Fruit fly (Drosophila melanogaster) whole organism, embryonic: ENCODE measurements around the gene CG10587.

Experiments used
- Antp ChIP-seq: fragments of 200-800 bp; sonication (Bioruptor generic); optimal IDR thresholded peaks from 3 replicates; lab custom pipeline; 2016; ENCODE audit warnings: missing biosample characterization, missing genetic modification characterization
- Awh ChIP-seq: fragments of 200-800 bp; sonication (Bioruptor generic); IDR thresholded peaks from 2 replicates; pipeline ENCODE4, ENCODE4 v1.3.6; 2022; ENCODE audit warnings: missing biosample characterization, missing genetic modification characterization
- Bgb ChIP-seq: fragments of 200-800 bp; sonication (Bioruptor generic); IDR thresholded peaks from 2 replicates; pipeline ENCODE4 v1.3.6; 2022; ENCODE audit warnings: missing biosample characterization, missing genetic modification characterization; ENCODE audit not compliant: partially characterized antibody
- Bteb2 ChIP-seq: fragments of 200-800 bp; sonication (Bioruptor generic); optimal IDR thresholded peaks from 2 replicates; lab custom pipeline; 2016; ENCODE audit warnings: missing biosample characterization, missing genetic modification characterization
- CG10147 ChIP-seq: fragments of 200-800 bp; sonication (Bioruptor generic); optimal IDR thresholded peaks from 2 replicates; lab custom pipeline; 2019; ENCODE audit warnings: missing biosample characterization, mild to moderate bottlenecking, missing genetic modification characterization, moderate library complexity
- CG14441 ChIP-seq: fragments of 200-800 bp; sonication (Bioruptor generic); IDR thresholded peaks from 2 replicates; pipeline ENCODE4 v1.3.6; 2022; ENCODE audit warnings: missing biosample characterization, missing genetic modification characterization
- CG15073 ChIP-seq: fragments of 200-800 bp; sonication (Bioruptor generic); optimal IDR thresholded peaks from 2 replicates; lab custom pipeline; 2016; ENCODE audit warnings: missing biosample characterization, missing genetic modification characterization
- CG15479 ChIP-seq: fragments of 200-800 bp; sonication (Bioruptor generic); optimal IDR thresholded peaks from 3 replicates; lab custom pipeline; 2019; ENCODE audit warnings: missing biosample characterization, mild to moderate bottlenecking, missing genetic modification characterization, moderate library complexity
- CG17359 ChIP-seq: fragments of 200-800 bp; sonication (Bioruptor generic); optimal IDR thresholded peaks from 3 replicates; lab custom pipeline; 2018; ENCODE audit warnings: missing biosample characterization, mild to moderate bottlenecking, missing genetic modification characterization, moderate library complexity
- CG18476 ChIP-seq: fragments of 200-800 bp; sonication (Bioruptor generic); optimal IDR thresholded peaks from 2 replicates; lab custom pipeline; 2016; ENCODE audit warnings: missing biosample characterization, mild to moderate bottlenecking, missing genetic modification characterization
- CG30431 ChIP-seq: fragments of 200-800 bp; sonication (Bioruptor generic); optimal IDR thresholded peaks from 2 replicates; lab custom pipeline; 2017; ENCODE audit warnings: missing biosample characterization, missing genetic modification characterization
- CG34224 ChIP-seq: fragments of 200-800 bp; sonication (Bioruptor generic); IDR thresholded peaks from 3 replicates; pipeline ENCODE4 v1.3.6; 2022; ENCODE audit warnings: missing biosample characterization, missing genetic modification characterization; ENCODE audit not compliant: partially characterized antibody
- CG8478 ChIP-seq: fragments of >200 bp; optimal IDR thresholded peaks from 2 replicates; lab custom pipeline; 2018
- CG8765 ChIP-seq: fragments of 200-800 bp; sonication (Bioruptor generic); IDR thresholded peaks from 2 replicates; pipeline ENCODE4 v1.3.6; 2022; ENCODE audit warnings: missing biosample characterization, missing genetic modification characterization
- CG9797 ChIP-seq: fragments of 200-800 bp; sonication (Bioruptor generic); optimal IDR thresholded peaks from 3 replicates; lab custom pipeline; 2018; ENCODE audit warnings: missing biosample characterization, mild to moderate bottlenecking, missing genetic modification characterization
- Dip3 ChIP-seq: fragments of 200-800 bp; sonication (Bioruptor generic); optimal IDR thresholded peaks from 3 replicates; lab custom pipeline; 2016; ENCODE audit warnings: missing biosample characterization, missing genetic modification characterization
- Ets97D ChIP-seq: fragments of 200-800 bp; sonication (Bioruptor generic); optimal IDR thresholded peaks from 3 replicates; lab custom pipeline; 2016; ENCODE audit warnings: missing biosample characterization, missing genetic modification characterization
- Fer2 ChIP-seq: fragments of 200-800 bp; sonication (Bioruptor generic); optimal IDR thresholded peaks from 2 replicates; lab custom pipeline; 2018; ENCODE audit warnings: missing biosample characterization, mild to moderate bottlenecking, missing genetic modification characterization, moderate library complexity
- Fer3 ChIP-seq: fragments of 200-800 bp; sonication (Bioruptor generic); optimal IDR thresholded peaks from 2 replicates; lab custom pipeline; 2018; ENCODE audit warnings: missing biosample characterization, mild to moderate bottlenecking, missing genetic modification characterization, moderate library complexity
- Gug ChIP-seq: fragments of 200-800 bp; sonication (Bioruptor generic); IDR thresholded peaks from 4 replicates; pipeline ENCODE4 v1.3.6; 2022; ENCODE audit warnings: missing biosample characterization, missing genetic modification characterization
- H15 ChIP-seq: fragments of 200-800 bp; sonication (Bioruptor generic); IDR thresholded peaks from 3 replicates; pipeline ENCODE4 v1.3.6; 2022; ENCODE audit warnings: missing biosample characterization, missing genetic modification characterization
- HLH4C ChIP-seq: fragments of 200-800 bp; sonication (Bioruptor generic); IDR thresholded peaks from 3 replicates; pipeline ENCODE4 v1.3.6; 2022; ENCODE audit warnings: missing biosample characterization, missing genetic modification characterization; ENCODE audit not compliant: partially characterized antibody
- Hr51 ChIP-seq, 2 experiments: fragments of 200-800 bp; sonication (Bioruptor generic); optimal IDR thresholded peaks; 2 replicates in 1 of 2; 3 replicates in 1 of 2; lab custom pipeline; 2016 to 2018; ENCODE audit warnings: missing biosample characterization in 2 of 2, missing genetic modification characterization in 2 of 2, mild to moderate bottlenecking in 1 of 2, moderate library complexity in 1 of 2
- Lhr ChIP-seq: fragments of 200-800 bp; sonication (Bioruptor generic); optimal IDR thresholded peaks from 3 replicates; lab custom pipeline; 2017; ENCODE audit warnings: mild to moderate bottlenecking, missing biosample characterization, missing genetic modification reagents, missing genetic modification characterization
- Lim3 ChIP-seq: fragments of 200-800 bp; sonication (Bioruptor generic); IDR thresholded peaks from 2 replicates; pipeline ENCODE4 v1.3.6; 2022; ENCODE audit warnings: missing biosample characterization, missing genetic modification characterization
- MTF-1 ChIP-seq: fragments of 200-800 bp; sonication (Bioruptor generic); optimal IDR thresholded peaks from 2 replicates; lab custom pipeline; 2018; ENCODE audit warnings: missing biosample characterization, mild to moderate bottlenecking, missing genetic modification characterization, borderline replicate concordance
- NC2β ChIP-seq: fragments of 200-800 bp; sonication (Bioruptor generic); optimal IDR thresholded peaks from 2 replicates; lab custom pipeline; 2016; ENCODE audit warnings: missing biosample characterization, missing genetic modification characterization
- Nf-YC ChIP-seq: fragments of 200-800 bp; optimal IDR thresholded peaks from 3 replicates; lab custom pipeline; 2019; ENCODE audit warnings: missing biosample characterization, mild to moderate bottlenecking, missing genetic modification characterization, moderate library complexity
- PHDP ChIP-seq: fragments of 200-800 bp; sonication (Bioruptor generic); optimal IDR thresholded peaks from 3 replicates; lab custom pipeline; 2018; ENCODE audit warnings: missing biosample characterization, mild to moderate bottlenecking, missing genetic modification characterization, moderate library complexity
- Pdp1 ChIP-seq, 2 experiments: fragments of 200-800 bp; sonication (Bioruptor generic); optimal IDR thresholded peaks; 3 replicates each; lab custom pipeline; 2016; ENCODE audit warnings: missing biosample characterization in 2 of 2, missing genetic modification characterization in 2 of 2, mild to moderate bottlenecking in 1 of 2, moderate library complexity in 1 of 2
- Rx ChIP-seq: fragments of 200-800 bp; sonication (Bioruptor generic); IDR thresholded peaks from 2 replicates; pipeline ENCODE4 v1.3.6; 2022; ENCODE audit warnings: missing biosample characterization, missing genetic modification characterization
- Sin3A ChIP-seq: fragments of >200 bp; optimal IDR thresholded peaks from 2 replicates; lab custom pipeline; 2018
- Stat92E ChIP-seq, 3 experiments: fragments of >200 bp in 2 of 3; fragments of 200-800 bp in 1 of 3; sonication (Bioruptor generic) in 1 of 3; optimal IDR thresholded peaks; 2 replicates each; lab custom pipeline; 2017 to 2019; ENCODE audit warnings: missing biosample characterization in 3 of 3, missing genetic modification characterization in 3 of 3, mild to moderate bottlenecking in 1 of 3, moderate library complexity in 1 of 3
- ab ChIP-seq: fragments of 200-800 bp; sonication (Bioruptor generic); optimal IDR thresholded peaks from 2 replicates; lab custom pipeline; 2016; ENCODE audit warnings: missing biosample characterization, missing genetic modification characterization
- aop ChIP-seq: fragments of 200-800 bp; sonication (Bioruptor generic); IDR thresholded peaks from 2 replicates; pipeline ENCODE4 v1.3.6; 2022; ENCODE audit warnings: missing biosample characterization, missing genetic modification characterization
- ara ChIP-seq: fragments of 200-800 bp; sonication (Bioruptor generic); IDR thresholded peaks from 2 replicates; pipeline ENCODE4 v1.3.6; 2022; ENCODE audit warnings: missing biosample characterization, missing genetic modification characterization
- btn ChIP-seq: fragments of 200-800 bp; sonication (Bioruptor generic); optimal IDR thresholded peaks from 2 replicates; lab custom pipeline; 2016; ENCODE audit warnings: missing biosample characterization, missing genetic modification characterization
- dati ChIP-seq: fragments of 200-800 bp; sonication (Bioruptor generic); IDR thresholded peaks from 2 replicates; pipeline ENCODE4 v1.3.6; 2022; ENCODE audit warnings: missing biosample characterization, missing genetic modification characterization
- gfzf ChIP-seq: fragments of 200-800 bp; sonication (Bioruptor generic); optimal IDR thresholded peaks from 2 replicates; lab custom pipeline; 2016; ENCODE audit warnings: missing biosample characterization, mild to moderate bottlenecking, missing genetic modification characterization, moderate library complexity
- h ChIP-seq: fragments of >200 bp; optimal IDR thresholded peaks from 2 replicates; lab custom pipeline; 2017
- inv ChIP-seq: fragments of 200-800 bp; sonication (Bioruptor generic); IDR thresholded peaks from 2 replicates; pipeline ENCODE4 v1.3.6; 2022; ENCODE audit warnings: missing biosample characterization, missing genetic modification characterization; ENCODE audit not compliant: partially characterized antibody
- jumu ChIP-seq: fragments of 200-800 bp; sonication (Bioruptor generic); optimal IDR thresholded peaks from 3 replicates; lab custom pipeline; 2016; ENCODE audit warnings: missing biosample characterization, missing genetic modification characterization
- nom ChIP-seq: fragments of 200-800 bp; sonication (Bioruptor generic); optimal IDR thresholded peaks from 2 replicates; lab custom pipeline; 2017; ENCODE audit warnings: missing biosample characterization, missing genetic modification characterization, mild to moderate bottlenecking, moderate library complexity, missing genetic modification reagents
- onecut ChIP-seq: fragments of 200-800 bp; sonication (Bioruptor generic); IDR thresholded peaks from 2 replicates; pipeline ENCODE4 v1.3.6; 2022; ENCODE audit warnings: missing biosample characterization, missing genetic modification characterization
- schlank ChIP-seq: fragments of 200-800 bp; sonication (Bioruptor generic); optimal IDR thresholded peaks from 2 replicates; lab custom pipeline; 2018; ENCODE audit warnings: missing biosample characterization, mild to moderate bottlenecking, missing genetic modification characterization
- sens-2 ChIP-seq: fragments of 200-800 bp; sonication (Bioruptor generic); IDR thresholded peaks from 2 replicates; pipeline ENCODE4 v1.3.6; 2022; ENCODE audit warnings: missing biosample characterization, missing genetic modification characterization
- sisA ChIP-seq: fragments of 200-800 bp; sonication (Bioruptor generic); IDR thresholded peaks from 2 replicates; pipeline ENCODE4 v1.3.6; 2022; ENCODE audit warnings: missing biosample characterization, missing genetic modification characterization
- sna ChIP-seq: fragments of 200-800 bp; sonication (Bioruptor generic); IDR thresholded peaks from 2 replicates; pipeline ENCODE4 v1.3.6; 2022; ENCODE audit warnings: missing biosample characterization, missing genetic modification characterization; ENCODE audit not compliant: partially characterized antibody
- tap ChIP-seq: fragments of 200-800 bp; optimal IDR thresholded peaks from 3 replicates; lab custom pipeline; 2019; ENCODE audit warnings: missing biosample characterization, mild to moderate bottlenecking, missing genetic modification characterization, moderate library complexity
- tgo ChIP-seq: fragments of 200-800 bp; sonication (Bioruptor generic); IDR thresholded peaks from 3 replicates; pipeline ENCODE4 v1.3.6; 2022; ENCODE audit warnings: missing biosample characterization, missing genetic modification characterization
- trem ChIP-seq: fragments of 200-800 bp; optimal IDR thresholded peaks from 3 replicates; lab custom pipeline; 2019; ENCODE audit warnings: missing biosample characterization, mild to moderate bottlenecking, missing genetic modification characterization, moderate library complexity
- unpg ChIP-seq: fragments of 200-800 bp; sonication (Bioruptor generic); optimal IDR thresholded peaks from 3 replicates; lab custom pipeline; 2018; ENCODE audit warnings: missing biosample characterization, mild to moderate bottlenecking, missing genetic modification characterization, moderate library complexity

Gene CG10587

dm6 chr3L:20954118-20954517 is 8.2 kb downstream of the CG10587 start (continued):
- TF ChIP-seq CG8765 = no peak
- TF ChIP-seq CG10147 = no peak
- no peak for TF ChIP-seq inv (GFP tag; lab: Robert Waterston, UW)
- no peak for TF ChIP-seq CG17359
- TF ChIP-seq nom = no peak
- no peak for TF ChIP-seq ara (GFP tag; lab: Robert Waterston, UW)
- TF ChIP-seq Sin3A = no peak
- TF ChIP-seq Lim3 (GFP tag; lab: Robert Waterston, UW) = no peak
- no peak for TF ChIP-seq HLH4C
- TF ChIP-seq h (lab: Kevin White, UChicago) = no peak
- no peak for TF ChIP-seq gfzf
- no peak for TF ChIP-seq dati (GFP tag; lab: Robert Waterston, UW)
- TF ChIP-seq Awh (GFP tag; lab: Robert Waterston, UW) = no peak
- peak; percentile 58 for TF ChIP-seq MTF-1 (GFP tag; lab: Kevin White, UChicago)
- TF ChIP-seq NC2β (GFP tag; lab: Kevin White, UChicago) = peak; percentile 31
- no peak for TF ChIP-seq schlank (tag; lab: Kevin White, UChicago)
- TF ChIP-seq Hr51 (GFP tag; optimal IDR thresholded peaks at IDR 0.05; lab: Kevin White, UChicago) = no peak
- TF ChIP-seq Bgb (GFP tag; lab: Robert Waterston, UW) = no peak
- no peak for TF ChIP-seq PHDP (tag; lab: Kevin White, UChicago)
- no peak for TF ChIP-seq CG15073 (GFP tag; lab: Kevin White, UChicago)
- TF ChIP-seq Stat92E (GFP tag; optimal IDR thresholded peaks at IDR 0.05; lab: Kevin White, UChicago) = no peak
- no peak for TF ChIP-seq onecut (GFP tag; lab: Robert Waterston, UW)
- no peak for TF ChIP-seq CG18476 (GFP tag; lab: Kevin White, UChicago)
- no peak for TF ChIP-seq Bteb2 (GFP tag; lab: Kevin White, UChicago)
- no peak for TF ChIP-seq sna (GFP tag; lab: Robert Waterston, UW)
- TF ChIP-seq Nf-YC (tag; lab: Kevin White, UChicago) = no peak
- TF ChIP-seq Antp (GFP tag; lab: Kevin White, UChicago) = no peak
- TF ChIP-seq Rx (GFP tag; lab: Robert Waterston, UW) = no peak
- TF ChIP-seq sens-2 = no peak
- no peak for TF ChIP-seq ab (GFP tag; lab: Kevin White, UChicago)
- TF ChIP-seq CG34224 (GFP tag; lab: Robert Waterston, UW) = no peak
- TF ChIP-seq jumu (GFP tag; lab: Kevin White, UChicago) = no peak
- TF ChIP-seq CG14441 = no peak
- TF ChIP-seq CG8478 (lab: Kevin White, UChicago) = no peak
- no peak for TF ChIP-seq aop (GFP tag; lab: Robert Waterston, UW)
- TF ChIP-seq Pdp1 (GFP tag; optimal IDR thresholded peaks at IDR 0.05; lab: Kevin White, UChicago) = no peak
- TF ChIP-seq tap (tag; lab: Kevin White, UChicago) = no peak
- no peak for TF ChIP-seq Dip3 (GFP tag; lab: Kevin White, UChicago)
- no peak for TF ChIP-seq CG15479
- no peak for TF ChIP-seq Fer2 (tag; lab: Kevin White, UChicago)
- no peak for TF ChIP-seq Lhr (GFP tag; lab: Kevin White, UChicago)
- TF ChIP-seq unpg (GFP tag; lab: Kevin White, UChicago) = no peak
- no peak for TF ChIP-seq CG30431
- TF ChIP-seq CG9797 (GFP tag; lab: Kevin White, UChicago) = no peak
- no peak for TF ChIP-seq sisA (GFP tag; lab: Robert Waterston, UW)
- no peak for TF ChIP-seq btn (GFP tag; lab: Kevin White, UChicago)
- peak; percentile 19 for TF ChIP-seq Fer3
- TF ChIP-seq trem (tag; lab: Kevin White, UChicago) = no peak
- no peak for TF ChIP-seq tgo (GFP tag; lab: Robert Waterston, UW)
- no peak for TF ChIP-seq H15 (GFP tag; lab: Robert Waterston, UW)
- no peak for TF ChIP-seq Ets97D
- no peak for TF ChIP-seq Gug (GFP tag; lab: Robert Waterston, UW)
